Worm (Caenorhabditis elegans) whole organism, L2 larva: ENCODE data around the gene cutl-28.

Experiments used
- C34F6.9 ChIP-seq: fragments of 150-350 bp; optimal IDR thresholded peaks from 2 replicates; lab custom pipeline; 2014; ENCODE audit warnings: missing biosample characterization, missing genetic modification characterization
- F13H6.1 ChIP-seq: sonication (generic microtip); optimal IDR thresholded peaks from 2 replicates; lab custom pipeline; 2016; ENCODE audit warnings: missing genetic modification characterization, missing compliant biosample characterization
- ZK546.5 ChIP-seq: sonication (generic microtip); optimal IDR thresholded peaks from 2 replicates; lab custom pipeline; 2017; ENCODE audit warnings: missing biosample characterization, missing genetic modification characterization
- alr-1 ChIP-seq: fragments of 150-350 bp; optimal IDR thresholded peaks from 2 replicates; lab custom pipeline; 2014; ENCODE audit warnings: missing biosample characterization, missing genetic modification characterization
- aly-2 ChIP-seq: fragments of 150-350 bp; optimal IDR thresholded peaks from 2 replicates; lab custom pipeline; 2014; ENCODE audit warnings: missing biosample characterization, missing genetic modification characterization
- ceh-16 ChIP-seq: fragments of 150-350 bp; optimal IDR thresholded peaks from 2 replicates; lab custom pipeline; 2014; ENCODE audit warnings: missing biosample characterization, missing genetic modification characterization
- ceh-82 ChIP-seq: fragments of 150-350 bp; optimal IDR thresholded peaks from 2 replicates; lab custom pipeline; 2014; ENCODE audit warnings: missing biosample characterization, missing genetic modification characterization
- crh-2 ChIP-seq: sonication (generic microtip); optimal IDR thresholded peaks from 2 replicates; lab custom pipeline; 2017; ENCODE audit warnings: missing biosample characterization, missing genetic modification characterization
- egl-27 ChIP-seq: sonication (generic microtip); optimal IDR thresholded peaks from 3 replicates; lab custom pipeline; 2017; ENCODE audit warnings: missing biosample characterization, missing genetic modification reagents, missing genetic modification characterization
- elt-1 ChIP-seq: fragments of 150-350 bp; optimal IDR thresholded peaks from 2 replicates; lab custom pipeline; 2014; ENCODE audit warnings: missing biosample characterization, missing genetic modification characterization
- elt-3 ChIP-seq: sonication (generic microtip); optimal IDR thresholded peaks from 2 replicates; lab custom pipeline; 2017; ENCODE audit warnings: missing biosample characterization, missing genetic modification characterization
- gmeb-1 ChIP-seq: fragments of 150-350 bp; optimal IDR thresholded peaks from 2 replicates; lab custom pipeline; 2014; ENCODE audit warnings: missing biosample characterization, missing genetic modification characterization
- lin-11 ChIP-seq: fragments of 150-350 bp; sonication (generic microtip); optimal IDR thresholded peaks from 2 replicates; lab custom pipeline; 2014; ENCODE audit warnings: missing biosample characterization, missing genetic modification characterization, inconsistent platforms, mixed read lengths
- lin-13 ChIP-seq: fragments of 150-350 bp; optimal IDR thresholded peaks from 2 replicates; lab custom pipeline; 2014; ENCODE audit warnings: missing biosample characterization, missing genetic modification reagents, missing genetic modification characterization
- lsy-2 ChIP-seq, 2 experiments: fragments of 150-350 bp in 1 of 2; sonication (generic microtip) in 1 of 2; optimal IDR thresholded peaks; 2 replicates each; lab custom pipeline; 2014 to 2017; ENCODE audit warnings: missing biosample characterization in 2 of 2, missing genetic modification characterization in 2 of 2
- mab-5 ChIP-seq: fragments of 150-350 bp; optimal IDR thresholded peaks from 2 replicates; lab custom pipeline; 2014; ENCODE audit warnings: missing biosample characterization, missing genetic modification characterization
- mbf-1 ChIP-seq: sonication (generic microtip); optimal IDR thresholded peaks from 2 replicates; lab custom pipeline; 2017; ENCODE audit warnings: missing biosample characterization, missing genetic modification characterization
- mdl-1 ChIP-seq, 2 experiments: fragments of 150-350 bp in 1 of 2; sonication (generic microtip) in 1 of 2; optimal IDR thresholded peaks; 2 replicates each; lab custom pipeline; 2017; ENCODE audit warnings: missing biosample characterization in 2 of 2, missing genetic modification characterization in 2 of 2
- nhr-10 ChIP-seq: sonication (generic microtip); optimal IDR thresholded peaks from 2 replicates; lab custom pipeline; 2017; ENCODE audit warnings: missing biosample characterization, missing genetic modification characterization
- nhr-11 ChIP-seq: fragments of 150-350 bp; optimal IDR thresholded peaks from 2 replicates; lab custom pipeline; 2014; ENCODE audit warnings: missing biosample characterization, missing genetic modification characterization
- nhr-129 ChIP-seq: fragments of 150-350 bp; optimal IDR thresholded peaks from 2 replicates; lab custom pipeline; 2014; ENCODE audit warnings: missing biosample characterization, missing genetic modification characterization
- nhr-21 ChIP-seq: fragments of 150-350 bp; optimal IDR thresholded peaks from 2 replicates; lab custom pipeline; 2014; ENCODE audit warnings: missing biosample characterization, missing genetic modification characterization
- nhr-23 ChIP-seq: fragments of 150-350 bp; optimal IDR thresholded peaks from 2 replicates; lab custom pipeline; 2014; ENCODE audit warnings: missing biosample characterization, missing genetic modification reagents, missing genetic modification characterization
- nhr-237 ChIP-seq: fragments of 150-350 bp; optimal IDR thresholded peaks from 2 replicates; lab custom pipeline; 2014; ENCODE audit warnings: missing biosample characterization, missing genetic modification characterization
- nhr-25 ChIP-seq: fragments of 150-350 bp; sonication (generic microtip); optimal IDR thresholded peaks from 3 replicates; lab custom pipeline; 2014; ENCODE audit warnings: missing biosample characterization, missing genetic modification characterization
- nhr-6 ChIP-seq: fragments of 150-350 bp; optimal IDR thresholded peaks from 2 replicates; lab custom pipeline; 2014; ENCODE audit warnings: missing biosample characterization, missing genetic modification characterization
- sem-4 ChIP-seq: fragments of 150-350 bp; optimal IDR thresholded peaks from 2 replicates; lab custom pipeline; 2014; ENCODE audit warnings: missing biosample characterization, missing genetic modification reagents, missing genetic modification characterization
- skn-1 ChIP-seq: sonication (generic microtip); optimal IDR thresholded peaks from 2 replicates; lab custom pipeline; 2017; ENCODE audit warnings: missing biosample characterization, missing genetic modification characterization
- sma-3 ChIP-seq: sonication (generic microtip); optimal IDR thresholded peaks from 2 replicates; lab custom pipeline; 2016; ENCODE audit warnings: missing genetic modification reagents, missing genetic modification characterization, missing compliant biosample characterization
- sma-9 ChIP-seq, 2 experiments: fragments of 150-350 bp in 1 of 2; sonication (generic microtip) in 1 of 2; optimal IDR thresholded peaks; 2 replicates each; lab custom pipeline; 2014 to 2016; ENCODE audit warnings: missing genetic modification characterization in 2 of 2, mild to moderate bottlenecking in 1 of 2, missing biosample characterization in 1 of 2, missing compliant biosample characterization in 1 of 2, missing genetic modification reagents in 1 of 2, moderate library complexity in 1 of 2
- unc-39 ChIP-seq: fragments of 150-350 bp; optimal IDR thresholded peaks from 2 replicates; lab custom pipeline; 2014; ENCODE audit warnings: missing biosample characterization, missing genetic modification characterization
- unc-55 ChIP-seq: fragments of 150-350 bp; sonication (generic microtip); optimal IDR thresholded peaks from 3 replicates; lab custom pipeline; 2014; ENCODE audit warnings: missing biosample characterization, missing genetic modification reagents, missing genetic modification characterization
- zag-1 ChIP-seq: fragments of 150-350 bp; optimal IDR thresholded peaks from 2 replicates; lab custom pipeline; 2014; ENCODE audit warnings: missing biosample characterization, missing genetic modification characterization
- ztf-11 ChIP-seq: sonication (generic microtip); optimal IDR thresholded peaks from 2 replicates; lab custom pipeline; 2017; ENCODE audit warnings: missing biosample characterization, missing genetic modification characterization
- ztf-4 ChIP-seq: fragments of 150-350 bp; optimal IDR thresholded peaks from 2 replicates; lab custom pipeline; 2014; ENCODE audit warnings: missing biosample characterization, missing genetic modification characterization

cutl-28 gene

DNA sequence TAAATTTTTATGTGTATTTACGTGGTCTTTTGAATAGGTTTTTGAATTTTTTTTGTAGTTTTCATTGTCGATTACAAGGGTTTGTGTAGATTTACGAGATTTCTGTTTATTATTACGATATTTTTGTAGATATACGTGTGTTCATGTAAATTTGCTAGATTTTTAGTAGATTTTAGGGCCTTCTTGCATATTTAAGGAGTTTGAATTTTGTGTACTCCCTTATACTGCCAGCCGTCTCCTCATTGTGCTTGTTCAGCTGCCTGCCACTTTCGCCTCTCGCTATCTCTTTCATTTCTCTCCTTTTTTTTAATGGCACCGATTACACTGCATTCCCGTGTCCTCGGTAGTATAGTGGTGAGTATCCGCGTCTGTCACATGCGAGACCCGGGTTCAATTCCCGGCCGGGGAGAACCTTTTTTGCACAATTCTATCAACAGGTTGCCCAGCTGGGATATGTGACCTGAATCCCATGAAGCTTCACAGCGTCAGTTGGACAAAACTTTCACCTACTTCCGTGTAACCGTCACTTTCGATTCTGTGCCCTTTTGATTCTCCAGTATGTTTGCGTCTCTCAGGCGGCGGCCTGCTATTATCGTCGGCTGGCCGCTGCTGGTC is 1.5 kb upstream of the cutl-28 start (continued):
- TF ChIP-seq mbf-1 (no peak), ztf-4 (tag; lab: Kevin White, UChicago) (no peak), nhr-237 (no peak), sma-9 (GFP tag; optimal IDR thresholded peaks at IDR 0.05; lab: Kevin White, UChicago) (peak; percentile 58), sma-9 (tag; optimal IDR thresholded peaks at IDR 0.05; lab: Kevin White, UChicago) (no peak), ceh-16 (no peak), sma-3 (GFP tag; lab: Kevin White, UChicago) (peak; percentile 51), nhr-23 (no peak), nhr-11 (peak; percentile 23), crh-2 (tag; lab: Kevin White, UChicago) (peak; percentile 44), aly-2 (no peak), lin-11 (tag; lab: Kevin White, UChicago) (peak; percentile 20), ztf-11 (tag; lab: Kevin White, UChicago) (no peak), nhr-10 (no peak), alr-1 (no peak), ceh-82 (tag; lab: Kevin White, UChicago) (no peak), elt-1 (no peak), lsy-2 (tag; optimal IDR thresholded peaks at IDR 0.05; lab: Kevin White, UChicago) (peak in 1 of 2 experiments; percentile 36)

ce11 chrIV:684748-685147 is 451 bp downstream of the cutl-28 start:
- TF ChIP-seq nhr-129 (no peak), nhr-25 (no peak), elt-1 (no peak), nhr-21 (tag; lab: Kevin White, UChicago) (no peak), sma-3 (GFP tag; lab: Kevin White, UChicago) (no peak), aly-2 (no peak), mdl-1 (tag; optimal IDR thresholded peaks at IDR 0.05; lab: Kevin White, UChicago) (no peak), nhr-23 (no peak)

DNA sequence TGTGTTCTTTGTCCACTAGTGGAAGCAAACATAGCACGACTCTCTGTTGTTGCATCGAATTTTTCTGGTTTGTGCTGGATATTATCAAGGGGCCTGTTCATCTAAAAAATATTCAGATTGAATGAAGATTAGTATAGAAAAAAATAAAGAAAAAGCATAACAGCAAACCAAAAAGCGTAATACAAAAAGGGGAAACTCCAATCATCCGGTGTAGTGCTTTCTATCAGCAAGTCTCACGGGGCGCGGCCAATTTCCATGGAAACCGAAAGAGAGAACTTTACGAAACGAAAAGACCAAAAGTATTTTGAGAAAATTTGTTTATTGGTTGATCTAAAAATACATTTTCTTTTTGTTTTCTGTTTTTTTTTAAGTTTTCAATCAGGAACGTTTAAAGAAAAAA is 14.0 kb downstream of the cutl-28 start, which contains the start of gene Y55F3C.17:
Y55F3C.17 (minus strand) TSS at position 101 of the 400 bp plus-strand sequence.
- TF ChIP-seq zag-1 (tag; lab: Kevin White, UChicago) = no peak
- TF ChIP-seq ZK546.5 = no peak
- no peak for TF ChIP-seq gmeb-1 (tag; lab: Kevin White, UChicago)
- no peak for TF ChIP-seq ceh-16
- no peak for TF ChIP-seq sma-9 (GFP tag; optimal IDR thresholded peaks at IDR 0.05; lab: Kevin White, UChicago)
- TF ChIP-seq sma-9 (tag; optimal IDR thresholded peaks at IDR 0.05; lab: Kevin White, UChicago) = no peak
- no peak for TF ChIP-seq elt-3 (tag; lab: Kevin White, UChicago)
- TF ChIP-seq nhr-10 = no peak
- TF ChIP-seq mab-5 (tag; lab: Kevin White, UChicago) = no peak
- no peak for TF ChIP-seq elt-1
- TF ChIP-seq nhr-129 = no peak
- no peak for TF ChIP-seq nhr-6 (tag; lab: Kevin White, UChicago)
- TF ChIP-seq ztf-11 (tag; lab: Kevin White, UChicago) = no peak

DNA sequence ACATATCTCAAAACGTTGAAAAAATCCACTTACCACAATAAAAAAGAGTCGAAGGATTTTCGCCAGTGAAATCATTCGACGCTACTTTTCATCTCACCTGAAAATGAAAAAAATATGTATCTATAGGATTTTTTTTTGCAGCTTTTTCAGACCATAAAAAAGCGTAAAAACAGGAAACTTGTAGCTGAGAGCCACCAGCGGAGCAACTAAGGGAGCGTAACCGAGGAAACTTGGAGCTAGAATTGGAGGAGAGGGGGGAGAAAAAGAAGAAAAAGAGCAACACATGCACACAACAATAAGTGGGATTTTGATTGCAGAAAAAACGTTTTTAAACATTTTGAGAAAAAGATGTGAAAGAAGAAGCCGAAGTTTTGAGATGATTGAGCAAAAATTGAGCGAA is 23.3 kb downstream of the cutl-28 start, which contains the start of gene cutl-26:
cutl-26 (minus strand) TSS at position 101 of the 400 bp plus-strand sequence.
- no peak for TF ChIP-seq sma-3 (GFP tag; lab: Kevin White, UChicago)
- TF ChIP-seq mdl-1 (tag; optimal IDR thresholded peaks at IDR 0.05; lab: Kevin White, UChicago) = no peak
- TF ChIP-seq mbf-1 = no peak
- no peak for TF ChIP-seq lsy-2 (tag; optimal IDR thresholded peaks at IDR 0.05; lab: Kevin White, UChicago)
- no peak for TF ChIP-seq lin-13 (GFP tag; lab: Kevin White, UChicago)
- no peak for TF ChIP-seq elt-1
- no peak for TF ChIP-seq unc-55
- TF ChIP-seq ztf-4 (tag; lab: Kevin White, UChicago) = no peak
- no peak for TF ChIP-seq nhr-10
- TF ChIP-seq sma-9 (GFP tag; optimal IDR thresholded peaks at IDR 0.05; lab: Kevin White, UChicago) = no peak
- TF ChIP-seq sma-9 (tag; optimal IDR thresholded peaks at IDR 0.05; lab: Kevin White, UChicago) = no peak
- TF ChIP-seq ceh-16 = no peak
- no peak for TF ChIP-seq lin-11 (tag; lab: Kevin White, UChicago)
- TF ChIP-seq egl-27 (tag; lab: Kevin White, UChicago) = no peak
- no peak for TF ChIP-seq gmeb-1 (tag; lab: Kevin White, UChicago)
- no peak for TF ChIP-seq C34F6.9
- TF ChIP-seq nhr-23 = no peak

DNA sequence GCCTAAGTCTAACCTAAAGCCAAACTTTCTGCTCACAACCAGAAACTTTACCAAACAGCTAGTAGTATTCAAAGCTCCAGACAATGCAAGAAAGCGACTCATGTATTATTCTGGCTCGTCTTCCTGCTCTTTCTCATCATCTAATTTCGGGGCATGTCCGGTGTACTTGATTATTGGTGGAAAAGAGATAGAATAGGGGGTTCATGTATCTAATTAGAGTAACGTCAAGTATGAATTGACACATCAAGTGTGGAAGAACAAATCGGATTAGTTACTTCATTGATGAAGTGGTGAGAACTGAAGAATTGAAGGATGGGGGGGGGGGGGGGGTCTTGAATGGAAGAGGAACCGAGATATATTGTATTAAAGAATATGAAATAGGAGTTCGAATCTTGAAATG is 31.1 kb downstream of the cutl-28 start:
- TF ChIP-seq unc-39 (tag; lab: Kevin White, UChicago) (no peak), mdl-1 (tag; optimal IDR thresholded peaks at IDR 0.05; lab: Kevin White, UChicago) (no peak), sem-4 (no peak), aly-2 (no peak), skn-1 (tag; lab: Kevin White, UChicago) (no peak), mab-5 (tag; lab: Kevin White, UChicago) (no peak), nhr-6 (tag; lab: Kevin White, UChicago) (no peak), F13H6.1 (tag; lab: Kevin White, UChicago) (no peak), sma-9 (GFP tag; optimal IDR thresholded peaks at IDR 0.05; lab: Kevin White, UChicago) (no peak), sma-9 (tag; optimal IDR thresholded peaks at IDR 0.05; lab: Kevin White, UChicago) (no peak), nhr-25 (no peak), ceh-16 (no peak), lsy-2 (tag; optimal IDR thresholded peaks at IDR 0.05; lab: Kevin White, UChicago) (no peak)
